Worm (Caenorhabditis elegans) whole organism, dauer: Measurements from ENCODE around the gene Y116A8C.24.
"Not testable (repeated sequence)": the region's sequence is repeated elsewhere in the genome, so short reads cannot be mapped to it uniquely, and the experiment has no call there.

Experiments
- unc-62 ChIP-seq: sonication (generic microtip); optimal IDR thresholded peaks from 2 replicates; lab custom pipeline; 2017; ENCODE audit warnings: missing biosample characterization, missing genetic modification reagents, missing genetic modification characterization

The Y116A8C.24 gene

ce11 chrIV:17070791-17071190, at the start of gene Y116A8C.24:
TSS of gene Y116A8C.24 (minus strand) at chrIV:17070891.
- not testable (repeated sequence) for TF ChIP-seq unc-62 (GFP tag; lab: Kevin White, UChicago)

- no peak for TF ChIP-seq unc-62 (GFP tag; lab: Kevin White, UChicago)
Observed at ce11 chrIV:17118987-17119732, 48.5 kb upstream of the Y116A8C.24 start, which contains the start of gene itsn-1. TSS of gene itsn-1 (plus strand) at chrIV:17119682.

- TF ChIP-seq unc-62 (GFP tag; lab: Kevin White, UChicago) = no peak
Observed at ce11 chrIV:17118585-17118984, 47.9 kb upstream of the Y116A8C.24 start, which contains the start of gene uaf-2. TSS of gene uaf-2 (minus strand) at chrIV:17118767.

- no peak for TF ChIP-seq unc-62 (GFP tag; lab: Kevin White, UChicago)
Observed at ce11 chrIV:17116821-17117220, 46.1 kb upstream of the Y116A8C.24 start.

- TF ChIP-seq unc-62 (GFP tag; lab: Kevin White, UChicago) = no peak
Observed at ce11 chrIV:17116345-17116744, 45.7 kb upstream of the Y116A8C.24 start, which contains the start of gene cyn-13. TSS of gene cyn-13 (minus strand) at chrIV:17116657.

ce11 chrIV:17111813-17112212, 41.1 kb upstream of the Y116A8C.24 start, which contains the start of gene Y116A8C.33:
TSS of gene Y116A8C.33 (plus strand) at chrIV:17112113.
- no peak for TF ChIP-seq unc-62 (GFP tag; lab: Kevin White, UChicago)

ce11 chrIV:17110882-17111281, 40.2 kb upstream of the Y116A8C.24 start, which contains the start of gene sfa-1:
TSS of gene sfa-1 (minus strand) at chrIV:17110982.
- no peak for TF ChIP-seq unc-62 (GFP tag; lab: Kevin White, UChicago)

- no peak for TF ChIP-seq unc-62 (GFP tag; lab: Kevin White, UChicago)
Observed at ce11 chrIV:17109436-17109835, 38.7 kb upstream of the Y116A8C.24 start.

ce11 chrIV:17108805-17109204, 38.1 kb upstream of the Y116A8C.24 start:
- TF ChIP-seq unc-62 (GFP tag; lab: Kevin White, UChicago) = no peak

- no peak for TF ChIP-seq unc-62 (GFP tag; lab: Kevin White, UChicago)
Observed at ce11 chrIV:17108200-17108599, 37.5 kb upstream of the Y116A8C.24 start.

ce11 chrIV:17105578-17105977, 34.9 kb upstream of the Y116A8C.24 start:
- TF ChIP-seq unc-62 (GFP tag; lab: Kevin White, UChicago) = no peak

ce11 chrIV:17104157-17104872, 33.6 kb upstream of the Y116A8C.24 start:
- TF ChIP-seq unc-62 (GFP tag; lab: Kevin White, UChicago) = no peak

- no peak for TF ChIP-seq unc-62 (GFP tag; lab: Kevin White, UChicago)
Observed at ce11 chrIV:17103615-17104014, 32.9 kb upstream of the Y116A8C.24 start, which contains the start of gene Y116A8C.30. TSS of gene Y116A8C.30 (minus strand) at chrIV:17103715.

ce11 chrIV:17103116-17103515, 32.4 kb upstream of the Y116A8C.24 start:
- no peak for TF ChIP-seq unc-62 (GFP tag; lab: Kevin White, UChicago)

- TF ChIP-seq unc-62 (GFP tag; lab: Kevin White, UChicago) = no peak
Observed at ce11 chrIV:17100628-17101338, 30.1 kb upstream of the Y116A8C.24 start.
